Worm (Caenorhabditis elegans) whole organism, L2 larva: ENCODE results near the gene D1044.1.

Source experiments
- R02D3.7 ChIP-seq: fragments of 150-350 bp; optimal IDR thresholded peaks from 2 replicates; lab custom pipeline; 2014; ENCODE audit warnings: missing biosample characterization, missing genetic modification characterization
- Y55F3AM.14 ChIP-seq: fragments of 200-800 bp; sonication (Bioruptor generic); optimal IDR thresholded peaks from 2 replicates; lab custom pipeline; 2018; ENCODE audit warnings: mild to moderate bottlenecking, missing genetic modification characterization, missing compliant biosample characterization
- ceh-82 ChIP-seq: fragments of 150-350 bp; optimal IDR thresholded peaks from 2 replicates; lab custom pipeline; 2014; ENCODE audit warnings: missing biosample characterization, missing genetic modification characterization
- mdl-1 ChIP-seq, 2 experiments: fragments of 150-350 bp in 1 of 2; sonication (generic microtip) in 1 of 2; optimal IDR thresholded peaks; 2 replicates each; lab custom pipeline; 2017; ENCODE audit warnings: missing biosample characterization in 2 of 2, missing genetic modification characterization in 2 of 2
- nhr-237 ChIP-seq: fragments of 150-350 bp; optimal IDR thresholded peaks from 2 replicates; lab custom pipeline; 2014; ENCODE audit warnings: missing biosample characterization, missing genetic modification characterization

DNA sequence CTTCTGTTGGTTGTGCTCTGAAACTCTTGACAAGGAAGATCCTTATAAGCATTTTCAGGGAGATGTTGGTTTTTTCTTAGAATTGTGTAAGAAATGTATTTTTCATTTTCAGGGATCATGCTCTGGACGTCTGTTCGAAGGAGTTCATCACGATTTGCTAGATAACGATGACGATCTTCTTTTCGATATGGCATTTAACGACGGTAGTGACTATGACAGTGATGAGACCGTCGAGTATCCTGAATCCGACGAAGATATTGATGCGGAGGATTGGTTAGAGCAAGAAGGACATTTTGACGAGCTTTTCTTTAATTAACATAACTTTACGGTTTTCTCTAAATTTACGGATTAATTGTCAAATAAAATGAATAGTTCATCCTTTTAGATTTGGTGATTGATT, 44.7 kb downstream of the D1044.1 start:
- no peak for TF ChIP-seq Y55F3AM.14 (GFP tag; lab: Kevin White, UChicago)
- no peak for TF ChIP-seq R02D3.7 (tag; lab: Kevin White, UChicago)
- TF ChIP-seq ceh-82 (tag; lab: Kevin White, UChicago), result no peak
- TF ChIP-seq nhr-237 (tag; lab: Kevin White, UChicago), result no peak
- TF ChIP-seq mdl-1 (tag; optimal IDR thresholded peaks at IDR 0.05; lab: Kevin White, UChicago), result no peak
